Fruit fly (Drosophila melanogaster) whole organism, embryonic: ENCODE data around the gene NijB.

Experiments
- ATbp ChIP-seq: fragments of 200-800 bp; sonication (Bioruptor generic); optimal IDR thresholded peaks from 2 replicates; lab custom pipeline; 2017; ENCODE audit warnings: missing biosample characterization, mild to moderate bottlenecking, missing genetic modification characterization, missing genetic modification reagents
- CG10267 ChIP-seq: fragments of 200-800 bp; sonication (Bioruptor generic); optimal IDR thresholded peaks from 2 replicates; lab custom pipeline; 2018; ENCODE audit warnings: missing biosample characterization, mild to moderate bottlenecking, missing genetic modification characterization, moderate library complexity
- CG12236 ChIP-seq: fragments of 200-800 bp; sonication (Bioruptor generic); optimal IDR thresholded peaks from 2 replicates; lab custom pipeline; 2016; ENCODE audit warnings: missing biosample characterization, missing genetic modification characterization
- CG12744 ChIP-seq: fragments of 200-800 bp; sonication (Bioruptor generic); optimal IDR thresholded peaks from 2 replicates; lab custom pipeline; 2016; ENCODE audit warnings: missing biosample characterization, missing genetic modification characterization
- CG13424 ChIP-seq: fragments of 200-800 bp; sonication (Bioruptor generic); optimal IDR thresholded peaks from 2 replicates; lab custom pipeline; 2019; ENCODE audit warnings: missing biosample characterization, mild to moderate bottlenecking, missing genetic modification characterization, moderate library complexity
- CG14050 ChIP-seq: fragments of 200-800 bp; sonication (Bioruptor generic); IDR thresholded peaks from 3 replicates; pipeline ENCODE4 v1.3.6; 2022; ENCODE audit warnings: missing biosample characterization, missing genetic modification characterization
- CG14860 ChIP-seq: fragments of 200-800 bp; sonication (Bioruptor generic); IDR thresholded peaks from 3 replicates; pipeline ENCODE4 v1.3.6; 2022; ENCODE audit warnings: missing biosample characterization, missing genetic modification characterization; ENCODE audit not compliant: partially characterized antibody
- CG1647 ChIP-seq: fragments of 200-800 bp; sonication (Bioruptor generic); optimal IDR thresholded peaks from 3 replicates; lab custom pipeline; 2016; ENCODE audit warnings: missing biosample characterization, missing genetic modification characterization
- CG17328 ChIP-seq: fragments of 200-800 bp; sonication (Bioruptor generic); IDR thresholded peaks from 2 replicates; pipeline ENCODE4 v1.3.6; 2022; ENCODE audit warnings: missing biosample characterization, missing genetic modification characterization
- CG18619 ChIP-seq: fragments of 200-800 bp; sonication (Bioruptor generic); optimal IDR thresholded peaks from 3 replicates; lab custom pipeline; 2017; ENCODE audit warnings: missing biosample characterization, mild to moderate bottlenecking, missing genetic modification characterization
- CG30403 ChIP-seq: fragments of 200-800 bp; sonication (Bioruptor generic); optimal IDR thresholded peaks from 3 replicates; lab custom pipeline; 2016; ENCODE audit warnings: missing biosample characterization, missing genetic modification characterization
- CG32532 ChIP-seq: fragments of 200-800 bp; sonication (Bioruptor generic); IDR thresholded peaks from 2 replicates; pipeline ENCODE4 v1.3.6; 2022; ENCODE audit warnings: missing biosample characterization, missing genetic modification characterization
- CG3838 ChIP-seq: fragments of 200-800 bp; sonication (Bioruptor generic); optimal IDR thresholded peaks from 3 replicates; lab custom pipeline; 2016; ENCODE audit warnings: missing biosample characterization, missing genetic modification characterization
- CG8359 ChIP-seq: fragments of 200-800 bp; sonication (Bioruptor generic); optimal IDR thresholded peaks from 2 replicates; lab custom pipeline; 2017; ENCODE audit warnings: missing biosample characterization, mild to moderate bottlenecking, missing genetic modification characterization, borderline replicate concordance
- CG8478 ChIP-seq: fragments of >200 bp; optimal IDR thresholded peaks from 2 replicates; lab custom pipeline; 2018
- CG8924 ChIP-seq: fragments of 200-800 bp; optimal IDR thresholded peaks from 3 replicates; lab custom pipeline; 2019; ENCODE audit warnings: missing biosample characterization, mild to moderate bottlenecking, missing genetic modification characterization, moderate library complexity
- CG9932 ChIP-seq: fragments of 200-800 bp; sonication (Bioruptor generic); IDR thresholded peaks from 2 replicates; pipeline ENCODE4 v1.3.6; 2022; ENCODE audit warnings: missing biosample characterization, missing genetic modification characterization
- D19B ChIP-seq: fragments of 200-800 bp; sonication (Bioruptor generic); optimal IDR thresholded peaks from 2 replicates; lab custom pipeline; 2017; ENCODE audit warnings: missing biosample characterization, mild to moderate bottlenecking, missing genetic modification characterization
- Dip3 ChIP-seq: fragments of 200-800 bp; sonication (Bioruptor generic); optimal IDR thresholded peaks from 3 replicates; lab custom pipeline; 2016; ENCODE audit warnings: missing biosample characterization, missing genetic modification characterization
- Elba2 ChIP-seq: fragments of 200-800 bp; sonication (Bioruptor generic); optimal IDR thresholded peaks from 3 replicates; lab custom pipeline; 2016; ENCODE audit warnings: missing biosample characterization, missing genetic modification characterization
- Ets65A ChIP-seq: fragments of 200-800 bp; sonication (Bioruptor generic); peaks from one replicate; lab custom pipeline; 2016; ENCODE audit warnings: missing biosample characterization, missing genetic modification characterization
- Fer1 ChIP-seq: fragments of 200-800 bp; sonication (Bioruptor generic); optimal IDR thresholded peaks from 2 replicates; lab custom pipeline; 2017; ENCODE audit warnings: missing biosample characterization, mild to moderate bottlenecking, missing genetic modification characterization
- Fer2 ChIP-seq: fragments of 200-800 bp; sonication (Bioruptor generic); optimal IDR thresholded peaks from 2 replicates; lab custom pipeline; 2018; ENCODE audit warnings: missing biosample characterization, mild to moderate bottlenecking, missing genetic modification characterization, moderate library complexity
- Hand ChIP-seq: fragments of 200-800 bp; sonication (Bioruptor generic); optimal IDR thresholded peaks from 2 replicates; lab custom pipeline; 2017; ENCODE audit warnings: mild to moderate bottlenecking, missing biosample characterization, missing genetic modification reagents, missing genetic modification characterization
- HmgZ ChIP-seq: fragments of 200-800 bp; sonication (Bioruptor generic); optimal IDR thresholded peaks from 2 replicates; lab custom pipeline; 2018; ENCODE audit warnings: missing biosample characterization, mild to moderate bottlenecking, missing genetic modification characterization
- Hr51 ChIP-seq, 2 experiments: fragments of 200-800 bp; sonication (Bioruptor generic); optimal IDR thresholded peaks; 2 replicates in 1 of 2; 3 replicates in 1 of 2; lab custom pipeline; 2016 to 2018; ENCODE audit warnings: missing biosample characterization in 2 of 2, missing genetic modification characterization in 2 of 2, mild to moderate bottlenecking in 1 of 2, moderate library complexity in 1 of 2
- Hr78 ChIP-seq, 2 experiments: fragments of 200-800 bp in 1 of 2; fragments of >200 bp in 1 of 2; sonication (Bioruptor generic) in 1 of 2; optimal IDR thresholded peaks; 2 replicates each; lab custom pipeline; 2017 to 2019; ENCODE audit warnings: missing biosample characterization in 2 of 2, missing genetic modification characterization in 2 of 2, mild to moderate bottlenecking in 1 of 2, moderate library complexity in 1 of 2
- Lhr ChIP-seq: fragments of 200-800 bp; sonication (Bioruptor generic); optimal IDR thresholded peaks from 3 replicates; lab custom pipeline; 2017; ENCODE audit warnings: mild to moderate bottlenecking, missing biosample characterization, missing genetic modification reagents, missing genetic modification characterization
- MBD-R2 ChIP-seq: fragments of 200-800 bp; sonication (Bioruptor generic); IDR thresholded peaks from 2 replicates; pipeline ENCODE4 v1.3.6; 2022; ENCODE audit warnings: missing biosample characterization, missing genetic modification characterization
- Myb ChIP-seq: fragments of 200-800 bp; sonication (Bioruptor generic); optimal IDR thresholded peaks from 2 replicates; lab custom pipeline; 2016; ENCODE audit warnings: missing biosample characterization, missing genetic modification characterization
- Neu2 ChIP-seq: fragments of 200-800 bp; sonication (Bioruptor generic); optimal IDR thresholded peaks from 3 replicates; lab custom pipeline; 2016; ENCODE audit warnings: missing biosample characterization, missing genetic modification characterization, borderline replicate concordance
- Oaz ChIP-seq: fragments of 200-800 bp; sonication (Bioruptor generic); IDR thresholded peaks from 2 replicates; pipeline ENCODE4 v1.3.6; 2022; ENCODE audit warnings: missing biosample characterization, missing genetic modification characterization
- Sry-β ChIP-seq: fragments of 200-800 bp; sonication (Bioruptor generic); optimal IDR thresholded peaks from 2 replicates; lab custom pipeline; 2018; ENCODE audit warnings: missing biosample characterization, mild to moderate bottlenecking, missing genetic modification characterization, moderate library complexity
- amos ChIP-seq: fragments of 200-800 bp; sonication (Bioruptor generic); IDR thresholded peaks from 2 replicates; pipeline ENCODE4 v1.3.6; 2022; ENCODE audit warnings: missing biosample characterization, missing genetic modification characterization; ENCODE audit not compliant: partially characterized antibody
- chif ChIP-seq, 2 experiments: fragments of 200-800 bp; sonication (Bioruptor generic); optimal IDR thresholded peaks; 3 replicates each; lab custom pipeline; 2016; ENCODE audit warnings: missing biosample characterization in 2 of 2, missing genetic modification characterization in 2 of 2
- chm ChIP-seq: fragments of 200-800 bp; sonication (Bioruptor generic); IDR thresholded peaks from 2 replicates; pipeline ENCODE4 v1.3.6; 2022; ENCODE audit warnings: missing biosample characterization, missing genetic modification characterization
- da ChIP-seq: fragments of 200-800 bp; sonication (Bioruptor generic); optimal IDR thresholded peaks from 2 replicates; lab custom pipeline; 2016; ENCODE audit warnings: missing biosample characterization, missing genetic modification characterization
- danr ChIP-seq: fragments of 200-800 bp; sonication (Bioruptor generic); IDR thresholded peaks from 2 replicates; pipeline ENCODE4 v1.3.6; 2022; ENCODE audit warnings: missing biosample characterization, missing genetic modification characterization
- dati ChIP-seq: fragments of 200-800 bp; sonication (Bioruptor generic); IDR thresholded peaks from 2 replicates; pipeline ENCODE4 v1.3.6; 2022; ENCODE audit warnings: missing biosample characterization, missing genetic modification characterization
- dmrt11E ChIP-seq: fragments of 200-800 bp; sonication (Bioruptor generic); optimal IDR thresholded peaks from 3 replicates; lab custom pipeline; 2018; ENCODE audit warnings: missing biosample characterization, mild to moderate bottlenecking, missing genetic modification characterization, moderate library complexity
- esg ChIP-seq: fragments of 200-800 bp; sonication (Bioruptor generic); conservative IDR thresholded peaks from 2 replicates; pipeline ENCODE4 v1.3.6; 2022; ENCODE audit warnings: missing biosample characterization, missing genetic modification characterization
- fd96Cb ChIP-seq: fragments of 200-800 bp; sonication (Bioruptor generic); optimal IDR thresholded peaks from 2 replicates; lab custom pipeline; 2018; ENCODE audit warnings: missing biosample characterization, mild to moderate bottlenecking, missing genetic modification characterization, moderate library complexity
- ken ChIP-seq: fragments of 200-800 bp; sonication (Bioruptor generic); IDR thresholded peaks from 3 replicates; pipeline ENCODE4 v1.3.6; 2022; ENCODE audit warnings: missing biosample characterization, missing genetic modification characterization
- lov ChIP-seq, 2 experiments: fragments of 200-800 bp in 1 of 2; fragments of >200 bp in 1 of 2; sonication (Bioruptor generic) in 1 of 2; IDR thresholded peaks in 1 of 2; optimal IDR thresholded peaks in 1 of 2; 2 replicates in 1 of 2; 3 replicates in 1 of 2; pipeline versions ENCODE4 v1.3.6 to Lab custom; 2017 to 2022; ENCODE audit warnings: missing biosample characterization in 1 of 2, missing genetic modification characterization in 1 of 2
- pan ChIP-seq, 4 experiments: fragments of >200 bp in 3 of 4; fragments of 200-800 bp in 1 of 4; sonication (Bioruptor generic) in 1 of 4; optimal IDR thresholded peaks in 3 of 4; IDR thresholded peaks in 1 of 4; 2 replicates each; pipeline versions ENCODE4 v1.3.6 to Lab custom; 2017 to 2022; ENCODE audit warnings: missing biosample characterization in 2 of 4, missing genetic modification characterization in 2 of 4, mixed read lengths in 1 of 4
- row ChIP-seq: fragments of 200-800 bp; sonication (Bioruptor generic); IDR thresholded peaks from 3 replicates; pipeline ENCODE4 v1.3.6; 2022; ENCODE audit warnings: missing biosample characterization, missing genetic modification characterization
- tx ChIP-seq: fragments of 200-800 bp; sonication (Bioruptor generic); optimal IDR thresholded peaks from 2 replicates; lab custom pipeline; 2016; ENCODE audit warnings: missing biosample characterization, missing genetic modification characterization
- yki ChIP-seq: fragments of >200 bp; optimal IDR thresholded peaks from 3 replicates; lab custom pipeline; 2018
- z ChIP-seq: fragments of 200-800 bp; sonication (Bioruptor generic); IDR thresholded peaks from 3 replicates; pipeline ENCODE4 v1.3.6; 2022; ENCODE audit warnings: missing biosample characterization, missing genetic modification characterization

The NijB gene

DNA sequence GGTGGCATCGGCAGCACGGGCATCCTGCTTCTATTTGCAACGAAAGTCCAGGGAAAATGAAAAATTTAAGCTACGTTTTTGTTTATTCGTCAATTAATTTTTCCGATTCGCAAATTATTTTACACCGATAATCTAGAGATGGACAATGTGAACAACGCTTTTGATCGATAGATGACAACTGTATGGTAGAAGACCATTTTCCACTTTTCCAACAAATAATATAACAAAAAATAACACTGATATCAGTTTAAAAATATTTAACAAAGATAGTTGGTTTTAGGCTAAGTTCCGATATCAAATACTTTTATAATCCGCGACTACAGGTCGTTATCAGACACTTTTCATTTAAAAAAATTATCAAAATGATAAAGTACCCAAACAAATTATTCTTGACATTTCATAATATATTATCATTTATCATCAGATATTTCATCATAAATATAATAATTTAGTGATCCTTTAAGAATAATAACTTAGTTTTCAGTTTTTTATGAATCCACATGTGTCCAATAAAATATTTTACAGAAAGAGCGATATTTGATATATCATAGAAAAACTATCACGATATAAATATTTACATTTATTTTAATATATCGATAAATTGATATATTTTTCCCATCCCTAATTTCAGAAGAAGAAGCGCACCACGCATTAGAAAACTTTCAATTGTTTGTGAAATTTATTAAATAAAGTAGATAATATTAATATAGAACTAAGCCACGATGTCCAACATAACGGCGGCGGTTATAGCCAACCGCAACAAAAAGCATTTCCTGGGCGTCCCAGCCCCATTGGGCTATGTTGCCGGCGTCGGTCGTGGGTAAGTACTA lies 12.8 kb downstream of the NijB start, which contains the start of the genes CSN1b and Prp6 (continued):
- TF ChIP-seq CG13424 (no peak), yki (lab: Kevin White, UChicago) (no peak), pan (optimal IDR thresholded peaks at IDR 0.05; lab: Kevin White, UChicago) (no peak), pan (GFP tag; optimal IDR thresholded peaks at IDR 0.05 in 1 of 2, IDR thresholded peaks at IDR 0.05 in 1 of 2) (no peak), CG30403 (peak; percentile 37), chif (GFP tag; optimal IDR thresholded peaks at IDR 0.05; lab: Kevin White, UChicago) (no peak), esg (no peak), CG9932 (GFP tag; lab: Robert Waterston, UW) (peak; percentile 56), danr (no peak), MBD-R2 (GFP tag; lab: Robert Waterston, UW) (peak; percentile 64), Lhr (GFP tag; lab: Kevin White, UChicago) (no peak), z (GFP tag; lab: Robert Waterston, UW) (no peak), CG12236 (GFP tag; lab: Kevin White, UChicago) (no peak), Fer2 (tag; lab: Kevin White, UChicago) (no peak), CG8359 (GFP tag; lab: Kevin White, UChicago) (no peak), Fer1 (GFP tag; lab: Kevin White, UChicago) (no peak), Myb (no peak), CG18619 (GFP tag; lab: Kevin White, UChicago) (no peak), CG3838 (GFP tag; lab: Kevin White, UChicago) (no peak), tx (no peak), ATbp (GFP tag; lab: Kevin White, UChicago) (no peak), Elba2 (GFP tag; lab: Kevin White, UChicago) (no peak), Hr51 (GFP tag; optimal IDR thresholded peaks at IDR 0.05; lab: Kevin White, UChicago) (no peak), CG17328 (GFP tag; lab: Robert Waterston, UW) (no peak), Neu2 (GFP tag; lab: Kevin White, UChicago) (no peak), Dip3 (GFP tag; lab: Kevin White, UChicago) (no peak), CG14860 (0 out of 3 replicates have a peak, but pooled peaks have one; percentile 48), Hr78 (GFP tag; optimal IDR thresholded peaks at IDR 0.05; lab: Kevin White, UChicago) (no peak), chm (GFP tag; lab: Robert Waterston, UW) (no peak), da (GFP tag; lab: Kevin White, UChicago) (no peak), Ets65A (GFP tag; lab: Kevin White, UChicago) (no peak), ken (no peak), CG1647 (GFP tag; lab: Kevin White, UChicago) (no peak), CG8924 (no peak), Sry-β (GFP tag; lab: Kevin White, UChicago) (no peak), fd96Cb (tag; lab: Kevin White, UChicago) (no peak), D19B (GFP tag; lab: Kevin White, UChicago) (no peak), lov (optimal IDR thresholded peaks at IDR 0.05; lab: Kevin White, UChicago) (no peak), lov (GFP tag; IDR thresholded peaks at IDR 0.05; lab: Robert Waterston, UW) (no peak), CG8478 (lab: Kevin White, UChicago) (no peak), row (GFP tag; lab: Robert Waterston, UW) (peak; percentile 77), Hand (GFP tag; lab: Kevin White, UChicago) (no peak), amos (GFP tag; lab: Robert Waterston, UW) (peak; percentile 60), CG10267 (tag; lab: Kevin White, UChicago) (peak; percentile 27), dmrt11E (no peak), CG32532 (GFP tag; lab: Robert Waterston, UW) (no peak), Oaz (no peak), CG14050 (GFP tag; lab: Robert Waterston, UW) (no peak), HmgZ (no peak), CG12744 (no peak), dati (no peak)
